Worm (Caenorhabditis elegans): ENCODE results near the gene sra-11.
"Not testable (repeated sequence)": the region's sequence is repeated elsewhere in the genome, so short reads cannot be mapped to it uniquely, and the experiment has no call there.

The sra-11 gene

DNA sequence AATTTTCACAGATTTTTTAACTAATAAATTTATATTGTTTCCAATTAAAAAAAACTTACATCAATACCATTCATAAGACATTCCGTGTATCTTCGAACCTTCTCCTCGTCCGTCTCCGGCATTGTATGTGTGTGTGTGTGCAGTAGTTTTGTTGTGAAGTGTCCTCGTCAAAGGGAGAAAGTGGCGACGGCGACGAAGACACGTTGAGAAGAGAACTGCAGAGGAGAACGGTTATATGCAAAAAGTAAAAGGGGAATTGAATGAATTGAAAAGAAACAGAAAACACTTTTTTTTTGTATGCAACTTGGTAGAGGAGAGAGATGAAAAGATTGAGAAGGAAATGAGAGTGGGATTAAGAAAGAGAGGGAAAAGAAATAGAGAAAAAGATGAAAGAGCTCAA, 35.3 kb upstream of the sra-11 start:
- TF ChIP-seq unc-86 (tag; optimal IDR thresholded peaks at IDR 0.05) (no peak), nhr-76 (tag; optimal IDR thresholded peaks at IDR 0.05) (no peak), efl-1 (optimal IDR thresholded peaks at IDR 0.05) (peak; percentile 11 to 17), efl-1 (GFP tag; optimal IDR thresholded peaks at IDR 0.05 in 1 of 2) (peak in 1 of 2 experiments; percentile 86), blmp-1 (tag; optimal IDR thresholded peaks at IDR 0.05) (peak; percentile 84), lin-14 (GFP tag; optimal IDR thresholded peaks at IDR 0.05) (peak; percentile 34), hlh-4 (tag; optimal IDR thresholded peaks at IDR 0.05) (no peak)

- not testable (repeated sequence) for TF ChIP-seq aly-2 (tag; optimal IDR thresholded peaks at IDR 0.05); efl-3 (GFP tag; optimal IDR thresholded peaks at IDR 0.05); mdl-1 (tag; optimal IDR thresholded peaks at IDR 0.05)
These were observed 31.8 kb upstream of the sra-11 start, which contains the start of gene R03D7.15 for ce11 chrII:10941918-10942317. R03D7.15 (plus strand) TSS chrII:10942216.

DNA sequence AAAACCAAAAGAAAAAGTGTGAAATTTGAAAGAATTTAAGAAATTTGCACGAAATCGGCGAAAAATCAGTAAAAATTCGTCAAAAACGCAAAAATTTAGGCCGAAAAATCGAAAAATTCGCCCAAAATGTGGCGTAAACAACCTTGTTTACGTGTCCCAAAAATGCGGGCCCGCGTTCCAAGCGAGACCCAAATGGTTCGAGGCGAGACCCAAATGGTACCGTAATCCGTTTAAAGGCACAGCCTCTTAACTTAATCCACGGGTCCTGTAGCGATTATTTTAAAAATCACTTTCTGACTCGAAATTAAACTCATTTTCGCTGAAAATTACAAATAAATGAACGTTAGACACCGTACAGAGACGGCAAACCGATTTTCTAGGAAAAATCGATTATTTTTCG, 25.2 kb upstream of the sra-11 start:
- TF ChIP-seq zag-1 (tag; optimal IDR thresholded peaks at IDR 0.05) (no peak), aha-1 (tag; optimal IDR thresholded peaks at IDR 0.05) (no peak), egl-27 (tag; optimal IDR thresholded peaks at IDR 0.05) (no peak), mdl-1 (tag; optimal IDR thresholded peaks at IDR 0.05) (no peak), lin-14 (GFP tag; optimal IDR thresholded peaks at IDR 0.05) (no peak), nhr-71 (tag; optimal IDR thresholded peaks at IDR 0.05) (no peak)

- no peak for TF ChIP-seq nhr-90 (tag; optimal IDR thresholded peaks at IDR 0.05; ENCODE audit: poor library complexity)
- TF ChIP-seq hlh-17 (GFP tag; optimal IDR thresholded peaks at IDR 0.05; ENCODE audit: borderline replicate concordance), result peak; percentile 8
- no peak for TF ChIP-seq unc-30 (tag; optimal IDR thresholded peaks at IDR 0.05)
These were observed 24.7 kb upstream of the sra-11 start, which contains the start of gene R03D7.2 for ce11 chrII:10934786-10935185. R03D7.2 (minus strand) TSS chrII:10935184.

DNA sequence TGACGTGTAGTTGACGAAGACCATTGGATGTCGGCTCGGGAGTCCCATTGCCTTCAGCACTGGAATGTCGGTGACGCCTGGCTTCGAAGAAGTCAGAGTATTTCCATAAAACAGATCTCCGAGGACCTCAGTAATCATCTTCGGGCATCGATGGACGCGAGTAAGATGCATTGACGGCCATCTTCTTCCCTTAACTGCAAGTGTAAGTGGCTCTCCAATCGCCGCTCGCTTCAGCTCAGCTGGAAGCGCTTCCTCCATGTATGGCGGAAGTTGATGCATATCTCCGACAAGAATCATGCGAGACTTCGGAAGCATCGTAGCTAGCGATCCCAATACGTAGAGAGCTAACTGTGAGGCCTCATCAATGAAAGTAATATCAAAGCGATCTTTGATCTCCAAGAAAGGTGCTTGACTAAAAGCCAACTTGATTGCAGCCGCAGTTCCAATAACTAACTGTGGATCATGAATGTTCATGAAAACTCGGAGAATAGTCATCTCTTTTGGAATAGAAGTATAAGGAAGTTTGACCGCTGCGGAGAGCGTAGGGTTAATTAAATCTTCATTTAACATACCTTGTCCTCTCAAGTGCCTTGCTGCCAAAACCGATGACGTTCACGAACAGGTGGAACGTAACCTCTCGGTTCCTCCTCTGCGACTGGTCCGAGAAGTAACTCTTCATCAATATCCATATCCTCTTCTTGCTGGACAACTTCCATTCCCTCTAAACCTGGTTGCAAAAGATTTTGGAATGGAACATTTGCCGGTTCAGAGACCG, 24.0 kb upstream of the sra-11 start:
- no peak for TF ChIP-seq isw-1 (GFP tag; IDR thresholded peaks at IDR 0.05)
- no peak for TF ChIP-seq efl-1 (optimal IDR thresholded peaks at IDR 0.05)
- peak in 1 of 2 experiments; percentile 9 for TF ChIP-seq efl-1 (GFP tag; optimal IDR thresholded peaks at IDR 0.05 in 1 of 2)
- TF ChIP-seq fkh-10 (GFP tag; optimal IDR thresholded peaks at IDR 0.05), result no peak

DNA sequence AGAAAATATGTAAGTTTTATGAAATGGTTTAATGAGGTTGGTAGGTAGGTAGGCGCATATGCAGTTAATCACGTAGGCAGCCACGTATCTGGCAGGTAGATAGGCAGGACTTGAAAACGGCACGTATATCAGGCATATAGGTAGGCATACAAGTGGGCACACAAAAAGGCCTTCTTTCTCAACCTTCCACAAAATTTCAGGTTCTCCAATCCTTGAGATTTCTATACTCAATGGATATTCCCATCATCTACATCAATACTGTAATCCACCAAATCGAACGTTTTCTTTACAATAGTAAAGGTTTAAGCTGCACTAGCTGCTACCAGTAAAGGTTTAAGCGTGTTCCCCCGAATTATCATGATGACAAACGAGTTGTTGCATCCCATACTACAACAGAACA, 22.2 kb upstream of the sra-11 start:
- TF ChIP-seq egl-13 (tag; optimal IDR thresholded peaks at IDR 0.05) (no peak), vab-15 (tag; optimal IDR thresholded peaks at IDR 0.05) (no peak), nhr-19 (GFP tag; conservative IDR thresholded peaks at IDR 0.05) (no peak), nhr-90 (tag; optimal IDR thresholded peaks at IDR 0.05; ENCODE audit: poor library complexity) (no peak), efl-3 (GFP tag; optimal IDR thresholded peaks at IDR 0.05) (no peak), nhr-28 (tag; optimal IDR thresholded peaks at IDR 0.05) (no peak), egl-27 (tag; optimal IDR thresholded peaks at IDR 0.05) (no peak), tbx-2 (tag; optimal IDR thresholded peaks at IDR 0.05) (no peak), lin-14 (GFP tag; optimal IDR thresholded peaks at IDR 0.05) (no peak), snu-23 (GFP tag; optimal IDR thresholded peaks at IDR 0.05) (no peak), ceh-90 (tag; optimal IDR thresholded peaks at IDR 0.05) (no peak), pax-3 (tag; optimal IDR thresholded peaks at IDR 0.05) (no peak)

Data from whole organism, L1 larva.